Worm (Caenorhabditis elegans) whole organism, L4 larva: ENCODE measurements around the gene C44H4.4.

Experiments
- D1046.2 ChIP-seq: fragments of 200-800 bp; sonication (Bioruptor generic); IDR thresholded peaks from 2 replicates; pipeline ENCODE4 v1.3.6; 2022; ENCODE audit warnings: missing genetic modification characterization, missing compliant biosample characterization
- F10B5.3 ChIP-seq: sonication (generic microtip); optimal IDR thresholded peaks from 2 replicates; lab custom pipeline; 2016; ENCODE audit warnings: mild to moderate bottlenecking, missing genetic modification characterization, missing compliant biosample characterization
- F37D6.2 ChIP-seq: sonication (generic microtip); optimal IDR thresholded peaks from 2 replicates; lab custom pipeline; 2016; ENCODE audit warnings: mild to moderate bottlenecking, missing genetic modification characterization, missing compliant biosample characterization
- F44E2.7 ChIP-seq: fragments of 200-800 bp; sonication (Bioruptor generic); IDR thresholded peaks from 2 replicates; pipeline ENCODE4 v2.1.2; 2022; ENCODE audit warnings: missing genetic modification characterization, missing compliant biosample characterization
- Y105C5A.15 ChIP-seq: fragments of 200-800 bp; sonication (Bioruptor generic); IDR thresholded peaks from 2 replicates; pipeline ENCODE4 v1.3.6; 2022; ENCODE audit warnings: missing genetic modification characterization, missing compliant biosample characterization
- Y48G9A.11 ChIP-seq: fragments of 200-800 bp; sonication (Bioruptor generic); IDR thresholded peaks from 2 replicates; pipeline ENCODE4 v1.3.6; 2022; ENCODE audit warnings: missing genetic modification reagents, missing genetic modification characterization, missing compliant biosample characterization
- Y75B8A.6 ChIP-seq: fragments of 200-800 bp; sonication (Bioruptor generic); IDR thresholded peaks from 2 replicates; pipeline ENCODE4 v1.3.6; 2022; ENCODE audit warnings: missing genetic modification reagents, missing genetic modification characterization, missing compliant biosample characterization
- ZK546.5 ChIP-seq, 2 experiments: sonication (generic microtip); optimal IDR thresholded peaks; 2 replicates each; lab custom pipeline; 2017; ENCODE audit warnings: missing biosample characterization in 2 of 2, missing genetic modification characterization in 2 of 2
- aha-1 ChIP-seq: fragments of 150-350 bp; peaks from one replicate; lab custom pipeline; 2014; ENCODE audit warnings: missing biosample characterization, missing genetic modification characterization
- arid-1 ChIP-seq: fragments of 200-800 bp; sonication (Bioruptor generic); conservative IDR thresholded peaks from 2 replicates; pipeline ENCODE4 v1.3.6; 2022; ENCODE audit warnings: missing genetic modification reagents, missing genetic modification characterization, missing compliant biosample characterization
- ceh-28 ChIP-seq: fragments of 150-350 bp; optimal IDR thresholded peaks from 2 replicates; lab custom pipeline; 2014; ENCODE audit warnings: missing biosample characterization, missing genetic modification reagents, missing genetic modification characterization
- ceh-32 ChIP-seq: sonication (generic microtip); optimal IDR thresholded peaks from 2 replicates; lab custom pipeline; 2016; ENCODE audit warnings: mild to moderate bottlenecking, missing genetic modification characterization, missing compliant biosample characterization; ENCODE audit not compliant: poor library complexity
- ceh-82 ChIP-seq: sonication (generic microtip); optimal IDR thresholded peaks from 2 replicates; lab custom pipeline; 2017; ENCODE audit warnings: missing biosample characterization, missing genetic modification characterization
- cey-2 ChIP-seq: sonication (generic microtip); optimal IDR thresholded peaks from 3 replicates; lab custom pipeline; 2017; ENCODE audit warnings: missing genetic modification characterization, mild to moderate bottlenecking, missing compliant biosample characterization, antibody characterized with exemption, borderline replicate concordance; ENCODE audit not compliant: insufficient read depth
- daf-12 ChIP-seq: fragments of 150-350 bp; optimal IDR thresholded peaks from 2 replicates; lab custom pipeline; 2014; ENCODE audit warnings: missing biosample characterization, missing genetic modification reagents, missing genetic modification characterization
- daf-8 ChIP-seq: fragments of 200-800 bp; sonication (Bioruptor generic); IDR thresholded peaks from 2 replicates; pipeline ENCODE4 v1.3.6; 2022; ENCODE audit warnings: missing genetic modification characterization, missing compliant biosample characterization
- dmd-6 ChIP-seq: fragments of 200-800 bp; sonication (Bioruptor generic); IDR thresholded peaks from 2 replicates; pipeline ENCODE4 v1.3.6; 2022; ENCODE audit warnings: missing genetic modification reagents, missing genetic modification characterization, missing compliant biosample characterization
- dmd-8 ChIP-seq: fragments of 200-800 bp; sonication (Bioruptor generic); IDR thresholded peaks from 2 replicates; pipeline ENCODE4 v1.3.6; 2022; ENCODE audit warnings: missing genetic modification characterization, missing compliant biosample characterization
- dmd-9 ChIP-seq: fragments of 200-800 bp; sonication (Bioruptor generic); IDR thresholded peaks from 2 replicates; pipeline ENCODE4 v1.3.6; 2022; ENCODE audit warnings: missing genetic modification reagents, missing genetic modification characterization, missing compliant biosample characterization
- fos-1 ChIP-seq: fragments of 150-350 bp; optimal IDR thresholded peaks from 2 replicates; lab custom pipeline; 2014; ENCODE audit warnings: missing biosample characterization, missing genetic modification characterization
- gei-8 ChIP-seq: fragments of 200-800 bp; sonication (Bioruptor generic); optimal IDR thresholded peaks from 2 replicates; lab custom pipeline; 2018; ENCODE audit warnings: mild to moderate bottlenecking, missing genetic modification characterization, missing compliant biosample characterization
- hlh-11 ChIP-seq: fragments of 200-800 bp; sonication (Bioruptor generic); optimal IDR thresholded peaks from 2 replicates; lab custom pipeline; 2018; ENCODE audit warnings: mild to moderate bottlenecking, missing genetic modification characterization, missing compliant biosample characterization
- hlh-30 ChIP-seq: sonication (generic microtip); optimal IDR thresholded peaks from 2 replicates; lab custom pipeline; 2017; ENCODE audit warnings: antibody characterized with exemption, mild to moderate bottlenecking, missing genetic modification characterization, missing compliant biosample characterization; ENCODE audit not compliant: insufficient read depth
- lim-7 ChIP-seq: fragments of 200-800 bp; sonication (Bioruptor generic); IDR thresholded peaks from 2 replicates; pipeline ENCODE4 v1.3.6; 2022; ENCODE audit warnings: missing genetic modification characterization, missing compliant biosample characterization
- lin-1 ChIP-seq: fragments of 200-800 bp; sonication (Bioruptor generic); IDR thresholded peaks from 2 replicates; pipeline ENCODE4 v1.3.6; 2022; ENCODE audit warnings: missing genetic modification reagents, missing genetic modification characterization, missing compliant biosample characterization
- lin-13 ChIP-seq: fragments of 150-350 bp; optimal IDR thresholded peaks from 2 replicates; lab custom pipeline; 2014; ENCODE audit warnings: missing biosample characterization, missing genetic modification reagents, missing genetic modification characterization
- lin-15B ChIP-seq: fragments of 150-350 bp; sonication (generic microtip); optimal IDR thresholded peaks from 3 replicates; lab custom pipeline; 2014; ENCODE audit warnings: missing biosample characterization, missing genetic modification characterization
- lin-29 ChIP-seq: fragments of 200-800 bp; sonication (Bioruptor generic); IDR thresholded peaks from 2 replicates; pipeline ENCODE4 v1.3.6; 2022; ENCODE audit warnings: missing genetic modification reagents, missing genetic modification characterization, missing compliant biosample characterization
- lir-3 ChIP-seq: sonication (generic microtip); optimal IDR thresholded peaks from 2 replicates; lab custom pipeline; 2016; ENCODE audit warnings: mild to moderate bottlenecking, missing genetic modification characterization, missing compliant biosample characterization
- lsy-2 ChIP-seq, 2 experiments: fragments of 150-350 bp in 1 of 2; sonication (generic microtip) in 1 of 2; optimal IDR thresholded peaks; 2 replicates each; lab custom pipeline; 2014 to 2017; ENCODE audit warnings: missing biosample characterization in 2 of 2, missing genetic modification characterization in 2 of 2
- madf-5 ChIP-seq, 2 experiments: fragments of 200-800 bp; sonication (Bioruptor generic); IDR thresholded peaks; 2 replicates each; pipeline ENCODE4 v1.3.6; 2022; ENCODE audit warnings: missing compliant biosample characterization in 2 of 2, missing genetic modification characterization in 2 of 2
- mdl-1 ChIP-seq, 2 experiments: fragments of 150-350 bp in 1 of 2; sonication (generic microtip) in 1 of 2; optimal IDR thresholded peaks; 2 replicates each; lab custom pipeline; 2014 to 2017; ENCODE audit warnings: missing biosample characterization in 2 of 2, missing genetic modification characterization in 2 of 2
- mdt-29 ChIP-seq: fragments of 200-800 bp; sonication (Bioruptor generic); IDR thresholded peaks from 2 replicates; pipeline ENCODE4 v1.3.6; 2022; ENCODE audit warnings: missing genetic modification reagents, missing genetic modification characterization, missing compliant biosample characterization
- mxl-2 ChIP-seq: fragments of 200-800 bp; sonication (Bioruptor generic); conservative IDR thresholded peaks from 2 replicates; pipeline ENCODE4 v1.3.6; 2022; ENCODE audit warnings: missing genetic modification reagents, missing genetic modification characterization, missing compliant biosample characterization
- nhr-10 ChIP-seq: fragments of 150-350 bp; optimal IDR thresholded peaks from 2 replicates; lab custom pipeline; 2014; ENCODE audit warnings: missing biosample characterization, missing genetic modification characterization
- nhr-237 ChIP-seq: sonication (generic microtip); optimal IDR thresholded peaks from 2 replicates; lab custom pipeline; 2017; ENCODE audit warnings: missing biosample characterization, missing genetic modification characterization
- nhr-41 ChIP-seq: fragments of 200-800 bp; sonication (Bioruptor generic); IDR thresholded peaks from 2 replicates; pipeline ENCODE4 v1.3.6; 2022; ENCODE audit warnings: missing genetic modification reagents, missing genetic modification characterization, missing compliant biosample characterization
- nhr-42 ChIP-seq: fragments of 200-800 bp; sonication (Bioruptor generic); IDR thresholded peaks from 2 replicates; pipeline ENCODE4 v1.3.6; 2022; ENCODE audit warnings: missing genetic modification characterization, missing compliant biosample characterization
- nhr-48 ChIP-seq: sonication (generic microtip); optimal IDR thresholded peaks from 2 replicates; lab custom pipeline; 2016; ENCODE audit warnings: mild to moderate bottlenecking, missing genetic modification characterization, missing compliant biosample characterization
- nhr-77 ChIP-seq: fragments of 150-350 bp; optimal IDR thresholded peaks from 2 replicates; lab custom pipeline; 2014; ENCODE audit warnings: missing biosample characterization, missing genetic modification characterization
- pha-4 ChIP-seq, 2 experiments: fragments of 150-350 bp in 1 of 2; fragments of 200-800 bp in 1 of 2; sonication (Bioruptor generic) in 1 of 2; IDR thresholded peaks in 1 of 2; optimal IDR thresholded peaks in 1 of 2; 2 replicates each; pipeline versions ENCODE4 v1.3.6 to Lab custom; 2014 to 2022; ENCODE audit warnings: missing genetic modification characterization in 2 of 2, missing genetic modification reagents in 2 of 2, missing biosample characterization in 1 of 2, missing compliant biosample characterization in 1 of 2
- pqm-1 ChIP-seq: sonication (generic microtip); optimal IDR thresholded peaks from 2 replicates; lab custom pipeline; 2017; ENCODE audit warnings: missing biosample characterization, missing genetic modification characterization
- rbr-2 ChIP-seq: sonication (generic microtip); optimal IDR thresholded peaks from 2 replicates; lab custom pipeline; 2016; ENCODE audit warnings: missing genotype, missing genetic modification characterization, missing compliant biosample characterization
- saeg-2 ChIP-seq: fragments of 200-800 bp; sonication (Bioruptor generic); IDR thresholded peaks from 2 replicates; pipeline ENCODE4 v1.3.6; 2022; ENCODE audit warnings: missing genetic modification reagents, missing genetic modification characterization, missing compliant biosample characterization
- sdz-12 ChIP-seq: fragments of 200-800 bp; sonication (Bioruptor generic); optimal IDR thresholded peaks from 2 replicates; lab custom pipeline; 2018; ENCODE audit warnings: mild to moderate bottlenecking, missing genetic modification characterization, missing compliant biosample characterization
- skn-1 ChIP-seq: fragments of 150-350 bp; optimal IDR thresholded peaks from 2 replicates; lab custom pipeline; 2014; ENCODE audit warnings: missing biosample characterization, missing genetic modification characterization
- snpc-1.2 ChIP-seq: fragments of 200-800 bp; sonication (Bioruptor generic); IDR thresholded peaks from 2 replicates; pipeline ENCODE4 v1.3.6; 2022; ENCODE audit warnings: missing genetic modification reagents, missing genetic modification characterization, missing compliant biosample characterization
- unc-39 ChIP-seq: sonication (generic microtip); optimal IDR thresholded peaks from 2 replicates; lab custom pipeline; 2017; ENCODE audit warnings: missing biosample characterization, missing genetic modification characterization
- vab-7 ChIP-seq: fragments of 200-800 bp; sonication (Bioruptor generic); IDR thresholded peaks from 2 replicates; pipeline ENCODE4 v1.3.6; 2022; ENCODE audit warnings: missing genetic modification reagents, missing genetic modification characterization, missing compliant biosample characterization
- zfp-2 ChIP-seq: sonication (generic microtip); optimal IDR thresholded peaks from 2 replicates; lab custom pipeline; 2016; ENCODE audit warnings: mild to moderate bottlenecking, missing genetic modification characterization, missing compliant biosample characterization
- zip-11 ChIP-seq: fragments of 200-800 bp; sonication (Bioruptor generic); IDR thresholded peaks from 2 replicates; pipeline ENCODE4 v1.3.6; 2022; ENCODE audit warnings: missing genetic modification characterization, missing compliant biosample characterization
- ztf-11 ChIP-seq: fragments of 150-350 bp; optimal IDR thresholded peaks from 2 replicates; lab custom pipeline; 2014; ENCODE audit warnings: missing biosample characterization, missing genetic modification characterization

Gene C44H4.4

DNA sequence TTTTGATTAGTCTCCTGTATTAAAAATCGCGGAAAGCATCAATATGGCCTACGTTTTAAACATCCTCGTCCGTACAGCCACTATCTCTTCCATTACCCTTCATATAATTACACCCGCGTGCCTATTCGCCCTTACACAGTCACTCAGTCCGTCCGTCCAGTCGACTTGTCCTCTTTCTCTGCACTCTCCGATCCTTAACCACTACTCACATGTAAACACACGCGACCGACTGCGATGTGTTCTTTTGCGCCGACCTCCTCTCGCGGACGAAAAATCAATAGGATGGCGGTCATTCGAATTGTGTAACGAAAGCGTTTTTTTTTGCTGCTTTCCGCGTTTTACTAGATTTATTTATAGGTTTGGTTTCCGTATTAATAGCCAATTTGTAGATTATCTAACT, 13.8 kb upstream of the C44H4.4 start, which contains the start of gene eor-2 (continued):
- TF ChIP-seq lim-7 (GFP tag; lab: Robert Waterston, UW) (no peak), ZK546.5 (tag; optimal IDR thresholded peaks at IDR 0.05; lab: Kevin White, UChicago) (no peak), hlh-11 (peak; percentile 95), lir-3 (tag; lab: Kevin White, UChicago) (no peak), saeg-2 (GFP tag; lab: Robert Waterston, UW) (no peak), lin-29 (GFP tag; lab: Robert Waterston, UW) (no peak), Y75B8A.6 (GFP tag; lab: Robert Waterston, UW) (no peak), fos-1 (no peak), gei-8 (GFP tag; lab: Kevin White, UChicago) (no peak), F37D6.2 (no peak), vab-7 (no peak), dmd-9 (GFP tag; lab: Robert Waterston, UW) (no peak), zip-11 (GFP tag; lab: Robert Waterston, UW) (no peak), dmd-6 (GFP tag; lab: Robert Waterston, UW) (peak; percentile 82), arid-1 (peak; percentile 82), pha-4 (GFP tag; IDR thresholded peaks at IDR 0.05; lab: Robert Waterston, UW) (no peak), pha-4 (tag; optimal IDR thresholded peaks at IDR 0.05; lab: Kevin White, UChicago) (peak; percentile 65), Y105C5A.15 (GFP tag; lab: Robert Waterston, UW) (no peak), mxl-2 (GFP tag; lab: Robert Waterston, UW) (no peak), pqm-1 (tag; lab: Kevin White, UChicago) (peak; percentile 41), skn-1 (tag; lab: Kevin White, UChicago) (no peak), unc-39 (tag; lab: Kevin White, UChicago) (no peak), aha-1 (peak; percentile 97), F44E2.7 (GFP tag; lab: Robert Waterston, UW) (no peak), D1046.2 (GFP tag; lab: Robert Waterston, UW) (no peak), cey-2 (no peak), nhr-41 (GFP tag; lab: Robert Waterston, UW) (0 out of 2 replicates have a peak, but pooled peaks have one; percentile 53), lin-13 (GFP tag; lab: Kevin White, UChicago) (peak; percentile 8), nhr-42 (no peak), nhr-48 (tag; lab: Kevin White, UChicago) (peak; percentile 66), ceh-28 (tag; lab: Kevin White, UChicago) (peak; percentile 41), ztf-11 (no peak), mdt-29 (GFP tag; lab: Robert Waterston, UW) (no peak), hlh-30 (peak; percentile 99), dmd-8 (GFP tag; lab: Robert Waterston, UW) (0 out of 2 replicates have a peak, but pooled peaks have one; percentile 27), zfp-2 (tag; lab: Kevin White, UChicago) (no peak), nhr-77 (peak; percentile 56), nhr-10 (tag; lab: Kevin White, UChicago) (no peak), ceh-82 (tag; lab: Kevin White, UChicago) (no peak), daf-8 (GFP tag; lab: Robert Waterston, UW) (no peak), sdz-12 (GFP tag; lab: Kevin White, UChicago) (no peak), snpc-1.2 (no peak), Y48G9A.11 (GFP tag; lab: Robert Waterston, UW) (no peak), rbr-2 (tag; lab: Kevin White, UChicago) (peak; percentile 65), lin-15B (no peak), F10B5.3 (tag; lab: Kevin White, UChicago) (no peak), lin-1 (GFP tag; lab: Robert Waterston, UW) (peak; percentile 60), ceh-32 (no peak), lsy-2 (tag; optimal IDR thresholded peaks at IDR 0.05; lab: Kevin White, UChicago) (peak in 1 of 2 experiments; percentile 74), daf-12 (tag; lab: Kevin White, UChicago) (no peak), mdl-1 (tag; optimal IDR thresholded peaks at IDR 0.05; lab: Kevin White, UChicago) (peak; percentile 85 to 99), madf-5 (GFP tag; IDR thresholded peaks at IDR 0.05; lab: Robert Waterston, UW) (no peak), nhr-237 (tag; lab: Kevin White, UChicago) (no peak)
